Worm (Caenorhabditis elegans): ENCODE measurements around the gene ctl-1.

ce11 chrII:14296320-14296719 lies 9.7 kb downstream of the ctl-1 start:
- TF ChIP-seq gmeb-1 (tag; optimal IDR thresholded peaks at IDR 0.05) (peak; percentile 74), lsy-2 (tag; optimal IDR thresholded peaks at IDR 0.05) (peak in 1 of 2 experiments; percentile 71), elt-1 (tag; optimal IDR thresholded peaks at IDR 0.05) (no peak), R02D3.7 (tag; optimal IDR thresholded peaks at IDR 0.05) (no peak), skn-1 (tag; optimal IDR thresholded peaks at IDR 0.05) (no peak), unc-39 (tag; optimal IDR thresholded peaks at IDR 0.05) (no peak), ceh-16 (tag; optimal IDR thresholded peaks at IDR 0.05) (no peak)
